Fruit fly (Drosophila melanogaster): Measurements from ENCODE around the gene CG9215.

Gene CG9215

dm6 chrX:15579579-15579978, 3.1 kb downstream of the CG9215 start (continued):
- TF ChIP-seq CG16863 (GFP tag; optimal IDR thresholded peaks at IDR 0.05), result peak; percentile 91
- peak; percentile 88 for TF ChIP-seq CG10979 (tag; optimal IDR thresholded peaks at IDR 0.05)
- TF ChIP-seq btn (GFP tag; optimal IDR thresholded peaks at IDR 0.05), result peak; percentile 64
- peak; percentile 24 for TF ChIP-seq HLHmδ (GFP tag; optimal IDR thresholded peaks at IDR 0.05)
- TF ChIP-seq tx (GFP tag; optimal IDR thresholded peaks at IDR 0.05), result peak; percentile 87
- peak; percentile 45 for TF ChIP-seq MESR4 (GFP tag; optimal IDR thresholded peaks at IDR 0.05)
- TF ChIP-seq CG10431 (GFP tag; optimal IDR thresholded peaks at IDR 0.05), result peak; percentile 77
- TF ChIP-seq hb (GFP tag; IDR thresholded peaks at IDR 0.05; ENCODE audit: partially characterized antibody), result no peak
- peak; percentile 93 for TF ChIP-seq gsb (GFP tag; IDR thresholded peaks at IDR 0.05)
- TF ChIP-seq schlank (tag; optimal IDR thresholded peaks at IDR 0.05), result peak; percentile 92
- peak; percentile 90 for TF ChIP-seq pho (GFP tag; optimal IDR thresholded peaks at IDR 0.05)
- TF ChIP-seq Doc2 (GFP tag; IDR thresholded peaks at IDR 0.05), result peak; percentile 38; the same call in 1 of the 2 replicates
- TF ChIP-seq CG3838 (GFP tag; optimal IDR thresholded peaks at IDR 0.05), result peak; percentile 48
- TF ChIP-seq CG14965 (GFP tag; optimal IDR thresholded peaks at IDR 0.05; ENCODE audit: borderline replicate concordance), result peak; percentile 57
- peak; percentile 78 for TF ChIP-seq CG17802 (tag; optimal IDR thresholded peaks at IDR 0.05)
- TF ChIP-seq pum (GFP tag; optimal IDR thresholded peaks at IDR 0.05), result peak; percentile 91
- peak; percentile 77 for TF ChIP-seq dan (GFP tag; IDR thresholded peaks at IDR 0.05)
- peak; percentile 76 for TF ChIP-seq CG2202 (tag; optimal IDR thresholded peaks at IDR 0.05)
- peak; percentile 76 for TF ChIP-seq sens-2 (GFP tag; IDR thresholded peaks at IDR 0.05)
- TF ChIP-seq gcm2 (GFP tag; optimal IDR thresholded peaks at IDR 0.05), result peak; percentile 77
- no peak for TF ChIP-seq CG42726 (GFP tag; IDR thresholded peaks at IDR 0.05; ENCODE audit: partially characterized antibody)
- peak; percentile 84 for TF ChIP-seq CG14710 (tag; optimal IDR thresholded peaks at IDR 0.05)
- TF ChIP-seq CG17385 (GFP tag; optimal IDR thresholded peaks at IDR 0.05), result peak; percentile 87
- TF ChIP-seq CG12071 (GFP tag; optimal IDR thresholded peaks at IDR 0.05), result peak; percentile 95
- peak; percentile 77 for TF ChIP-seq NK7.1 (GFP tag; optimal IDR thresholded peaks at IDR 0.05)
- TF ChIP-seq Sry-δ (GFP tag; optimal IDR thresholded peaks at IDR 0.05), result peak; percentile 53
- TF ChIP-seq ci (GFP tag; IDR thresholded peaks at IDR 0.05), result peak; percentile 96
- peak; percentile 89 for TF ChIP-seq nmo (GFP tag; optimal IDR thresholded peaks at IDR 0.05)
- TF ChIP-seq CG12744 (GFP tag; optimal IDR thresholded peaks at IDR 0.05), result peak; percentile 82
- TF ChIP-seq CG18599 (GFP tag; optimal IDR thresholded peaks at IDR 0.05), result peak; percentile 94
- TF ChIP-seq abd-A (tag; optimal IDR thresholded peaks at IDR 0.05), result no peak
- peak; percentile 93 for TF ChIP-seq Drgx (GFP tag; IDR thresholded peaks at IDR 0.05)
- TF ChIP-seq Ets97D (GFP tag; optimal IDR thresholded peaks at IDR 0.05), result peak; percentile 58
- peak; percentile 91 for TF ChIP-seq gem (tag; optimal IDR thresholded peaks at IDR 0.05)
- TF ChIP-seq tna (GFP tag; IDR thresholded peaks at IDR 0.05; ENCODE audit: partially characterized antibody), result no peak
- TF ChIP-seq so (GFP tag; IDR thresholded peaks at IDR 0.05), result peak; percentile 90
- peak; percentile 84 for TF ChIP-seq CG1792 (GFP tag; optimal IDR thresholded peaks at IDR 0.05)
- TF ChIP-seq Nf-YB (GFP tag; optimal IDR thresholded peaks at IDR 0.05), result peak; percentile 67
- peak; percentile 28 for TF ChIP-seq CTCF (GFP tag; optimal IDR thresholded peaks at IDR 0.05)
- TF ChIP-seq hbn (GFP tag; IDR thresholded peaks at IDR 0.05; ENCODE audit: partially characterized antibody), result no peak
- peak; percentile 98 for TF ChIP-seq sens (GFP tag)
- no peak for TF ChIP-seq CG14860 (GFP tag; IDR thresholded peaks at IDR 0.05; ENCODE audit: partially characterized antibody)
- no peak for TF ChIP-seq grn (GFP tag; optimal IDR thresholded peaks at IDR 0.05)
- TF ChIP-seq CG18476 (GFP tag; optimal IDR thresholded peaks at IDR 0.05), result peak; percentile 81
- TF ChIP-seq mirr (GFP tag; optimal IDR thresholded peaks at IDR 0.05), result peak; percentile 90
- TF ChIP-seq CG3847 (GFP tag; IDR thresholded peaks at IDR 0.05), result peak; percentile 94
- peak; percentile 88 for TF ChIP-seq CG30403 (GFP tag; optimal IDR thresholded peaks at IDR 0.05)
- TF ChIP-seq BtbVII (GFP tag; optimal IDR thresholded peaks at IDR 0.05), result peak; percentile 85
- TF ChIP-seq ranshi (GFP tag; IDR thresholded peaks at IDR 0.05), result peak; percentile 93
- peak; percentile 21 for TF ChIP-seq fd102C (GFP tag; optimal IDR thresholded peaks at IDR 0.05)
- peak; percentile 84 for TF ChIP-seq shn (GFP tag; optimal IDR thresholded peaks at IDR 0.05)

Measured in whole organism, embryonic.